Fruit fly (Drosophila melanogaster): ENCODE measurements around the gene Strump.
A peak's percentile ranks its signal among the peaks of the same experiment; 100 is the strongest.

Strump gene

DNA sequence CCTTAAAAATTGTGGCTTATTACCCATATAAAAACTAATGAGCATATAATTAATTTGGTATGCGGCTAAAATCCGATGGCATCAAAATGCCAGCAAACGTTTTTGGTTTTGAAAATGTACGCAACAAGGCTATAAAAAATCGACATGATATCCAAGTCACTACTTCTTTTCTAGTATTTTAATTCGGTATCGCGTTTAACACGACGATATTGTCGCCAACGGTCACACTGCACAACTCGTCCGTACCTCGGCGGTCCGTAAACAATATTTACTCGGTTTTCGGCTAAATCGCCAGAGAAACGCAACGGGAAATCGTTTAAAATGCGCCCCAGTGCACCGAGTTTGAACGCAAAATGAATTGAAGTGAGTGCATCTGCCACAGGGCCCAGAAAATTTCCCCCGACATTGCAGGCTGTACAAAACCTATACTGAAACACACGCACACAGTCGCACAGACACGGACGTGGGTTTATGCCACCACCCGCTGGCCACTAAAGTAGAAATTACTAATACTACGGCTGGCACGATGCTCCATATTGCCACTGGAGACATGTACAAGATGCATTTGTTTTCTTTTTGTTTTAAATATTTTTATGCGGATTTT, 8.7 kb upstream of the Strump start, which contains the start of gene Taf4 (continued):
- TF ChIP-seq mirr (GFP tag; optimal IDR thresholded peaks at IDR 0.05), result no peak
- TF ChIP-seq pzg (GFP tag; optimal IDR thresholded peaks at IDR 0.05), result peak; percentile 39
- no peak for TF ChIP-seq nmo (GFP tag; optimal IDR thresholded peaks at IDR 0.05)
- TF ChIP-seq Ets65A (GFP tag), result no peak
- TF ChIP-seq tap (tag; optimal IDR thresholded peaks at IDR 0.05), result no peak
- no peak for TF ChIP-seq kah (GFP tag; optimal IDR thresholded peaks at IDR 0.05)
- no peak for TF ChIP-seq dimm (GFP tag; IDR thresholded peaks at IDR 0.05)
- peak; percentile 8 for TF ChIP-seq Myb (GFP tag; optimal IDR thresholded peaks at IDR 0.05)
- TF ChIP-seq Rx (GFP tag; IDR thresholded peaks at IDR 0.05), result no peak
- no peak; the same call in 1 of the 2 replicates for TF ChIP-seq CG31224 (GFP tag; IDR thresholded peaks at IDR 0.05)
- TF ChIP-seq unc-4 (GFP tag; IDR thresholded peaks at IDR 0.05; ENCODE audit: partially characterized antibody), result no peak
- peak; percentile 16 for TF ChIP-seq HLHmδ (GFP tag; optimal IDR thresholded peaks at IDR 0.05)
- no peak for TF ChIP-seq Ptx1 (GFP tag; IDR thresholded peaks at IDR 0.05)
- no peak for TF ChIP-seq CG5180 (GFP tag; optimal IDR thresholded peaks at IDR 0.05)
- TF ChIP-seq hkb (optimal IDR thresholded peaks at IDR 0.05), result no peak
- no peak for TF ChIP-seq hkb (GFP tag; IDR thresholded peaks at IDR 0.05)
- TF ChIP-seq peb (GFP tag; IDR thresholded peaks at IDR 0.05), result no peak; the same call in 1 of the 2 replicates
- TF ChIP-seq Dip3 (GFP tag; optimal IDR thresholded peaks at IDR 0.05), result no peak
- no peak for TF ChIP-seq CG32772 (GFP tag; IDR thresholded peaks at IDR 0.05)
- no peak for TF ChIP-seq zf30C (GFP tag; optimal IDR thresholded peaks at IDR 0.05)
- no peak for TF ChIP-seq Deaf1 (tag; optimal IDR thresholded peaks at IDR 0.05)
- TF ChIP-seq ERR (GFP tag; optimal IDR thresholded peaks at IDR 0.05), result no peak
- no peak for TF ChIP-seq CG8765 (GFP tag; IDR thresholded peaks at IDR 0.05)
- peak; percentile 92 for TF ChIP-seq MESR4 (GFP tag; optimal IDR thresholded peaks at IDR 0.05)
- no peak for TF ChIP-seq CG18011 (GFP tag; optimal IDR thresholded peaks at IDR 0.05)
- TF ChIP-seq CG11504 (tag; optimal IDR thresholded peaks at IDR 0.05), result no peak
- TF ChIP-seq Opbp (GFP tag; IDR thresholded peaks at IDR 0.05; ENCODE audit: partially characterized antibody), result peak; percentile 54; the same call in 1 of the 3 replicates
- no peak for TF ChIP-seq CG3726 (GFP tag; IDR thresholded peaks at IDR 0.05)
- TF ChIP-seq gcm2 (GFP tag; optimal IDR thresholded peaks at IDR 0.05), result peak; percentile 51
- TF ChIP-seq NFAT (GFP tag; IDR thresholded peaks at IDR 0.05), result no peak
- TF ChIP-seq pan (optimal IDR thresholded peaks at IDR 0.05), result no peak
- TF ChIP-seq pan (GFP tag; optimal IDR thresholded peaks at IDR 0.05 in 1 of 2, IDR thresholded peaks at IDR 0.05 in 1 of 2), result no peak
- TF ChIP-seq Neu2 (GFP tag; optimal IDR thresholded peaks at IDR 0.05; ENCODE audit: borderline replicate concordance), result peak; percentile 47
- no peak for TF ChIP-seq HmgZ (tag; optimal IDR thresholded peaks at IDR 0.05)

DNA sequence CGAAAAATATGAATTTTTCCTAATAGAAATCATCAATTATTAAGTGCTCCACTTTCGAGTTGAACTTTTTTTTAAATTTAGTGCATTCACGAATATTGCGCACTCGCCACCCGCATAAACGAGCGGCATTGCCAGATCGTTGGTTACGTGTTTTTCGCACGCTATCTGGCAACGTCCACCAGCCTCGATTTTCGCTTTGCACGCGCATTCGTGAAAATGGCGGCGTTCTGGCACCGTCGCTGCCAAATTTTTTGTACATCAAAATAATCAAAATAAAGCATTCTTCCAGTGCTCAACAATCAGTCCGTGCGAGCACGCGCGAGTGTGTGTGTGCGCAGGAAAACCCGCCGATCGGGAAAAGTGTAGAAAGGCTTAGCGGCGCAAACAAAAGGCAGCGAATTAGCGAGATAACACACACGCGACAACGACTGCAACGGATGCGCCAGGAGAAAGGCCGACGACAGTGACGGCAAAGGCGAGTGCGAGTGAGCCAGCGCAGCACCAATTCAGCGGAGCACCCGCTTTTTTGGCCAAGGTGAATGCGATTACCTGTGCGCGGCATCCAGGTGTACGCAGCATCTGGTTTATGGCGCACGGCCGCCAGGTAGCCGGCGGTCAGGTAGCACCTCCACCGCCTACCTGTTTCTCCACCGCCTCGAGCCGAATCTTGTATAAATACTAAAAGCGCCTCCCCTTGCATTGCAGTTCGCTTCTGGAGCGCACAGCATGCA, 8.0 kb upstream of the Strump start:
- no peak for TF ChIP-seq pan (optimal IDR thresholded peaks at IDR 0.05)
- peak in 1 of 2 experiments; percentile 81 for TF ChIP-seq pan (GFP tag; optimal IDR thresholded peaks at IDR 0.05 in 1 of 2, IDR thresholded peaks at IDR 0.05 in 1 of 2)
- peak; percentile 49 for TF ChIP-seq CG33557 (GFP tag; optimal IDR thresholded peaks at IDR 0.05)
- peak; percentile 68; the same call in 1 of the 3 replicates for TF ChIP-seq C15 (GFP tag; IDR thresholded peaks at IDR 0.05)
- TF ChIP-seq CG5245 (GFP tag; optimal IDR thresholded peaks at IDR 0.05), result peak; percentile 59
- TF ChIP-seq zf30C (GFP tag; optimal IDR thresholded peaks at IDR 0.05), result no peak
- peak; percentile 85 for TF ChIP-seq dysf (GFP tag; IDR thresholded peaks at IDR 0.05)
- TF ChIP-seq CG3726 (GFP tag; IDR thresholded peaks at IDR 0.05), result no peak
- peak; percentile 72 for TF ChIP-seq onecut (GFP tag; IDR thresholded peaks at IDR 0.05)
- TF ChIP-seq sna (GFP tag; IDR thresholded peaks at IDR 0.05; ENCODE audit: partially characterized antibody), result peak; percentile 51
- peak; percentile 80 for TF ChIP-seq bbx (GFP tag; IDR thresholded peaks at IDR 0.05; ENCODE audit: partially characterized antibody)
- TF ChIP-seq CG9215 (GFP tag; IDR thresholded peaks at IDR 0.05), result no peak; the same call in 1 of the 2 replicates
- peak; percentile 63 for TF ChIP-seq CG8290 (GFP tag; optimal IDR thresholded peaks at IDR 0.05)
- no peak for TF ChIP-seq CG8290 (tag; optimal IDR thresholded peaks at IDR 0.05)
- peak; percentile 50; the same call in 1 of the 2 replicates for TF ChIP-seq peb (GFP tag; IDR thresholded peaks at IDR 0.05)
- peak; percentile 83 for TF ChIP-seq ind (GFP tag; optimal IDR thresholded peaks at IDR 0.05)
- TF ChIP-seq E2f2 (GFP tag; IDR thresholded peaks at IDR 0.05), result peak; percentile 64
- TF ChIP-seq CG10267 (tag; optimal IDR thresholded peaks at IDR 0.05), result peak; percentile 82
- TF ChIP-seq fd64A (GFP tag; optimal IDR thresholded peaks at IDR 0.05), result peak; percentile 5
- TF ChIP-seq CG16815 (GFP tag; optimal IDR thresholded peaks at IDR 0.05), result peak; percentile 57
- TF ChIP-seq CG10462 (GFP tag; optimal IDR thresholded peaks at IDR 0.05), result peak; percentile 33
